Worm (Caenorhabditis elegans): ENCODE measurements around the gene C27F2.4.

Gene C27F2.4

DNA sequence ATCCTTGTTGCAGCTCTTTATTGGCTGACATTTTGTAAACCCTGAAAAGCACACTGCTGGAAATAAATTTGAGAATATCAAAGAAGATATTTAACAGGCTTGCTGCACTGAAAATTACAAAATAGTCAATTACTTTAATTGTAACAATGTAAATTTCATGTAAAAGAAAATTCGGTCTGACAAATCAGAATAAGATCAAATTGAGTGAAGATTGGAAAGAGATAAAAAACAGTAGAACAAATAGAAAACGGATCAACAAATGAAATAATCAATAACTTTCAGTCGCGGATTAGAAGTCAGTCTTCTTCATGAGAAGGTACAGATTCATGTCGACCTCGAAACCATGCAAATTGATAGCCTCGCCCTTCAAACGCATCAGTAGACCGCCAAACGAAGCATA, 43.0 kb downstream of the C27F2.4 start, which contains the start of gene rars-1 (continued):
- TF ChIP-seq unc-3 (GFP tag; conservative IDR thresholded peaks at IDR 0.05) (no peak), unc-3 (tag; optimal IDR thresholded peaks at IDR 0.05) (no peak), K02D7.2 (tag; optimal IDR thresholded peaks at IDR 0.05) (no peak)

ce11 chrIII:4913736-4914135, 46.4 kb downstream of the C27F2.4 start:
- TF ChIP-seq C38D4.7 (GFP tag; optimal IDR thresholded peaks at IDR 0.05) = no peak
- TF ChIP-seq tbx-2 (tag; optimal IDR thresholded peaks at IDR 0.05) = no peak

DNA sequence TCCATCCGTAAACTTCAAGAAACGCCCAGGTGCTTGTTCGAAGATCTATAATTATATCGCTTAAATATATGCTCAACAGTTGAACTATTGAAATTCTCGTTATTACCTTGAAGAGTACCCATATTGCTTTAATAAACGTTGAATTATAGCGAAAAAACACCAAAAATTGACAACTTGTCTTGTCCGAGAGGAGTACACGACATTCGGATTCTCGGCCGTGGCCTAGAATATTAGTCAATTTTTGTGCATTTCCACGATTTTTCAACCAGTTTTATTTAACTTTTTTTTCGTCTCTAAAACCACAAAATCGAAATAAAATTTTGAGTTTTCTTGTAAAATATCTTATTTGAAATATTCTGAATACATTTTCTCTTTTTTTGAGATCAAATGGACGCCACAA, 47.8 kb downstream of the C27F2.4 start, which contains the start of the genes F26F4.9 and cee-1:
Gene F26F4.9, minus strand, starts transcription at position 205 of the 400 bp plus-strand sequence.
Gene cee-1, plus strand, starts transcription at position 383 of the 400 bp plus-strand sequence.
- TF ChIP-seq lim-6 (tag; optimal IDR thresholded peaks at IDR 0.05) (peak; percentile 39), ztf-16 (tag; optimal IDR thresholded peaks at IDR 0.05) (peak; percentile 13), zip-5 (tag; optimal IDR thresholded peaks at IDR 0.05) (peak; percentile 52), ceh-19 (GFP tag; optimal IDR thresholded peaks at IDR 0.05) (no peak), unc-55 (GFP tag; optimal IDR thresholded peaks at IDR 0.05) (peak; percentile 30), rnt-1 (tag; optimal IDR thresholded peaks at IDR 0.05) (peak; percentile 7), ceh-2 (tag; optimal IDR thresholded peaks at IDR 0.05) (peak; percentile 71), hlh-6 (tag; optimal IDR thresholded peaks at IDR 0.05) (no peak), ref-2 (tag; optimal IDR thresholded peaks at IDR 0.05) (peak; percentile 25), ets-4 (tag; optimal IDR thresholded peaks at IDR 0.05) (peak; percentile 75), ceh-18 (tag; optimal IDR thresholded peaks at IDR 0.05) (peak; percentile 38), ceh-6 (GFP tag; optimal IDR thresholded peaks at IDR 0.05) (no peak), ceh-31 (tag; optimal IDR thresholded peaks at IDR 0.05) (peak; percentile 85), fkh-6 (tag; optimal IDR thresholded peaks at IDR 0.05) (no peak), tbx-7 (tag; optimal IDR thresholded peaks at IDR 0.05) (peak; percentile 71), C08G9.2 (tag; optimal IDR thresholded peaks at IDR 0.05) (peak; percentile 85), fax-1 (tag; optimal IDR thresholded peaks at IDR 0.05) (peak; percentile 2), pax-1 (tag; optimal IDR thresholded peaks at IDR 0.05) (no peak), hlh-8 (tag; optimal IDR thresholded peaks at IDR 0.05) (peak; percentile 72)

- no peak for TF ChIP-seq ceh-2 (tag; optimal IDR thresholded peaks at IDR 0.05)
- TF ChIP-seq hlh-15 (tag; optimal IDR thresholded peaks at IDR 0.05) = no peak
- TF ChIP-seq lim-6 (tag; optimal IDR thresholded peaks at IDR 0.05) = no peak
- no peak for TF ChIP-seq nhr-11 (tag; optimal IDR thresholded peaks at IDR 0.05)
- no peak for TF ChIP-seq lin-11 (tag; optimal IDR thresholded peaks at IDR 0.05)
Measured at ce11 chrIII:4910956-4911355, 49.1 kb downstream of the C27F2.4 start, which contains the start of gene F26F4.2. F26F4.2 (plus strand) TSS chrIII:4911256.

ce11 chrIII:4909938-4910337, 50.2 kb downstream of the C27F2.4 start, which contains the start of gene F26F4.12:
F26F4.12 (minus strand) TSS chrIII:4910038.
- no peak for TF ChIP-seq madf-2 (tag; optimal IDR thresholded peaks at IDR 0.05)
- TF ChIP-seq unc-3 (GFP tag; conservative IDR thresholded peaks at IDR 0.05) = no peak
- no peak for TF ChIP-seq unc-3 (tag; optimal IDR thresholded peaks at IDR 0.05)
- no peak for TF ChIP-seq eyg-1 (tag; optimal IDR thresholded peaks at IDR 0.05)
- no peak for TF ChIP-seq T23F11.4 (GFP tag; optimal IDR thresholded peaks at IDR 0.05)
- TF ChIP-seq sdc-2 (tag; optimal IDR thresholded peaks at IDR 0.05) = no peak
- TF ChIP-seq hlh-30 (tag; optimal IDR thresholded peaks at IDR 0.05; ENCODE audit: insufficient read depth) = no peak
- no peak for TF ChIP-seq fkh-10 (GFP tag; optimal IDR thresholded peaks at IDR 0.05)
- TF ChIP-seq dmd-4 (tag; optimal IDR thresholded peaks at IDR 0.05; ENCODE audit: borderline replicate concordance) = no peak
- TF ChIP-seq sox-2 (GFP tag; IDR thresholded peaks at IDR 0.05) = no peak
- no peak for TF ChIP-seq pha-2 (tag; optimal IDR thresholded peaks at IDR 0.05)
- TF ChIP-seq ceh-30 (tag; optimal IDR thresholded peaks at IDR 0.05) = no peak
- TF ChIP-seq nfya-1 (tag; optimal IDR thresholded peaks at IDR 0.05) = no peak
- no peak for TF ChIP-seq ama-1 (optimal IDR thresholded peaks at IDR 0.05)
- no peak for TF ChIP-seq dve-1 (tag; optimal IDR thresholded peaks at IDR 0.05)
- no peak for TF ChIP-seq pag-3 (tag; optimal IDR thresholded peaks at IDR 0.05; ENCODE audit: borderline replicate concordance)
- no peak for TF ChIP-seq ceh-14 (tag; optimal IDR thresholded peaks at IDR 0.05)
- no peak for TF ChIP-seq che-1 (tag; optimal IDR thresholded peaks at IDR 0.05)
- no peak for TF ChIP-seq F13H6.1 (tag; optimal IDR thresholded peaks at IDR 0.05)

All from whole organism, late embryonic.